Fruit fly (Drosophila melanogaster) whole organism, embryonic: ENCODE results near the gene Fbxl7.

Experiments
- Atf3 ChIP-seq: fragments of 200-800 bp; sonication (Bioruptor generic); optimal IDR thresholded peaks from 3 replicates; lab custom pipeline; 2016; ENCODE audit warnings: missing biosample characterization, missing genetic modification characterization
- CG3163 ChIP-seq: fragments of 200-800 bp; sonication (Bioruptor generic); optimal IDR thresholded peaks from 3 replicates; lab custom pipeline; 2016; ENCODE audit warnings: missing biosample characterization, missing genetic modification characterization
- CG3847 ChIP-seq: fragments of 200-800 bp; sonication (Bioruptor generic); IDR thresholded peaks from 2 replicates; pipeline ENCODE4 v1.3.6; 2022; ENCODE audit warnings: missing biosample characterization, missing genetic modification characterization
- CG8478 ChIP-seq: fragments of >200 bp; optimal IDR thresholded peaks from 2 replicates; lab custom pipeline; 2018
- Ets97D ChIP-seq: fragments of 200-800 bp; sonication (Bioruptor generic); optimal IDR thresholded peaks from 3 replicates; lab custom pipeline; 2016; ENCODE audit warnings: missing biosample characterization, missing genetic modification characterization
- ash1 ChIP-seq: fragments of 200-800 bp; sonication (Bioruptor generic); optimal IDR thresholded peaks from 2 replicates; lab custom pipeline; 2018; ENCODE audit warnings: missing biosample characterization, mild to moderate bottlenecking, missing genetic modification characterization
- danr ChIP-seq: fragments of 200-800 bp; sonication (Bioruptor generic); IDR thresholded peaks from 2 replicates; pipeline ENCODE4 v1.3.6; 2022; ENCODE audit warnings: missing biosample characterization, missing genetic modification characterization
- ewg ChIP-seq: fragments of 200-800 bp; sonication (Bioruptor generic); optimal IDR thresholded peaks from 3 replicates; lab custom pipeline; 2017; ENCODE audit warnings: mild to moderate bottlenecking, missing biosample characterization, missing genetic modification reagents, missing genetic modification characterization
- hkb ChIP-seq, 2 experiments: fragments of 200-800 bp in 1 of 2; fragments of >200 bp in 1 of 2; sonication (Bioruptor generic) in 1 of 2; IDR thresholded peaks in 1 of 2; optimal IDR thresholded peaks in 1 of 2; 2 replicates each; pipeline versions ENCODE4 v1.3.6 to Lab custom; 2017 to 2022; ENCODE audit warnings: missing biosample characterization in 1 of 2, missing genetic modification characterization in 1 of 2
- wor ChIP-seq: fragments of 200-800 bp; sonication (Bioruptor generic); IDR thresholded peaks from 2 replicates; pipeline ENCODE4 v1.3.6; 2022; ENCODE audit warnings: missing biosample characterization, missing genetic modification characterization

DNA sequence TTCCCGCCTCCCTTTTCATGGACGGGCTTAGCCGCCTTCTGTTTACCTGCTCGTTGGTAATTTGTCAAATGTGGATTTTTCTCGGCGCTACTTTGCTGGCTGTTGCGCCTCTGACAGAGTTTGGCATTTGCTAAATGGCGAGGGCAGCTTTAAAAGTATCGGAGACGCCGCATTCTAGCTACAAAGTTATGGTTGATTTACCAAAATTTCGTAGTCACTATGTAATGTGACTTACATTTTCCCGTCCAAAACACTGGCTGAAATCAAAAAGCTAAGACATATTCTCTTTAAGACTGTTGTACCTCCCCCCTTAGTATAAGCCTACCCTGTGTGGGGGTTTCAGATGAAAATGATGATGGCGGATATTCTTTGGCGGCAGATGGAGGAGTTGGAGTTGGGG is 26.9 kb downstream of the Fbxl7 start:
- peak; percentile 62 for TF ChIP-seq hkb (optimal IDR thresholded peaks at IDR 0.05; lab: Kevin White, UChicago)
- no peak for TF ChIP-seq hkb (GFP tag; IDR thresholded peaks at IDR 0.05; lab: Robert Waterston, UW)
- no peak for TF ChIP-seq Ets97D (GFP tag; lab: Kevin White, UChicago)
- no peak for TF ChIP-seq Atf3 (GFP tag; lab: Kevin White, UChicago)
- TF ChIP-seq wor (GFP tag; lab: Robert Waterston, UW), result no peak
- TF ChIP-seq CG3847 (GFP tag; lab: Robert Waterston, UW), result no peak
- no peak for TF ChIP-seq danr
- no peak for TF ChIP-seq CG3163 (GFP tag; lab: Kevin White, UChicago)
- TF ChIP-seq ash1 (GFP tag; lab: Kevin White, UChicago), result no peak
- no peak for TF ChIP-seq ewg (GFP tag; lab: Kevin White, UChicago)
- TF ChIP-seq CG8478 (lab: Kevin White, UChicago), result no peak
